Worm (Caenorhabditis elegans): ENCODE results near the gene F11G11.14.

- TF ChIP-seq aly-2 (tag; optimal IDR thresholded peaks at IDR 0.05) (no peak), ceh-62 (tag; optimal IDR thresholded peaks at IDR 0.05) (no peak), F49E8.2 (tag; optimal IDR thresholded peaks at IDR 0.05; ENCODE audit: borderline replicate concordance) (no peak), lin-29 (GFP tag; IDR thresholded peaks at IDR 0.05) (no peak), zfp-2 (tag; optimal IDR thresholded peaks at IDR 0.05) (no peak), nhr-111 (GFP tag; optimal IDR thresholded peaks at IDR 0.05) (no peak), fkh-10 (GFP tag; optimal IDR thresholded peaks at IDR 0.05) (peak; percentile 33), nhr-77 (tag; optimal IDR thresholded peaks at IDR 0.05) (peak; percentile 77), ztf-7 (tag; optimal IDR thresholded peaks at IDR 0.05) (no peak), egl-27 (tag; optimal IDR thresholded peaks at IDR 0.05) (no peak), ceh-82 (tag; optimal IDR thresholded peaks at IDR 0.05) (no peak), ZK546.5 (tag; optimal IDR thresholded peaks at IDR 0.05) (no peak), jun-1 (tag; optimal IDR thresholded peaks at IDR 0.05) (no peak)
Observed at ce11 chrII:4904277-4904676, 40.8 kb downstream of the F11G11.14 start.
